Worm (Caenorhabditis elegans): ENCODE data around the gene Y53C12A.3.

The Y53C12A.3 gene

ce11 chrII:9667382-9667781 lies 38.7 kb downstream of the Y53C12A.3 start, which contains the start of gene ZK1320.11:
Gene ZK1320.11 (plus strand): TSS chrII:9667624.
- TF ChIP-seq ceh-22 (tag; optimal IDR thresholded peaks at IDR 0.05) (no peak), hlh-30 (tag; optimal IDR thresholded peaks at IDR 0.05; ENCODE audit: insufficient read depth) (no peak), sox-4 (tag; optimal IDR thresholded peaks at IDR 0.05) (no peak), hlh-8 (tag; optimal IDR thresholded peaks at IDR 0.05) (peak; percentile 43), nhr-232 (tag; optimal IDR thresholded peaks at IDR 0.05) (no peak), pag-3 (tag; optimal IDR thresholded peaks at IDR 0.05; ENCODE audit: borderline replicate concordance) (no peak)

ce11 chrII:9665577-9665976 lies 40.5 kb downstream of the Y53C12A.3 start, which contains the start of gene ZK1320.5:
Gene ZK1320.5 (minus strand): TSS chrII:9665677.
- TF ChIP-seq ets-4 (tag; optimal IDR thresholded peaks at IDR 0.05) (no peak), sdc-2 (tag; optimal IDR thresholded peaks at IDR 0.05) (no peak), npax-4 (tag; optimal IDR thresholded peaks at IDR 0.05) (no peak), unc-55 (GFP tag; optimal IDR thresholded peaks at IDR 0.05) (no peak), hlh-30 (tag; optimal IDR thresholded peaks at IDR 0.05; ENCODE audit: insufficient read depth) (no peak), F13H6.1 (tag; optimal IDR thresholded peaks at IDR 0.05) (no peak), ceh-34 (tag; optimal IDR thresholded peaks at IDR 0.05) (no peak), Y22D7AL.16 (tag; optimal IDR thresholded peaks at IDR 0.05) (no peak), C08G9.2 (tag; optimal IDR thresholded peaks at IDR 0.05) (no peak), ceh-19 (GFP tag; optimal IDR thresholded peaks at IDR 0.05) (no peak), pat-9 (tag; optimal IDR thresholded peaks at IDR 0.05) (no peak), elt-4 (tag; optimal IDR thresholded peaks at IDR 0.05) (no peak), fkh-6 (tag; optimal IDR thresholded peaks at IDR 0.05) (no peak), pha-2 (tag; optimal IDR thresholded peaks at IDR 0.05) (no peak), odd-2 (tag; optimal IDR thresholded peaks at IDR 0.05) (no peak)

ce11 chrII:9662797-9663196 lies 43.2 kb downstream of the Y53C12A.3 start, which contains the start of gene cyp-13A10:
Gene cyp-13A10 (minus strand): TSS chrII:9662884.
- TF ChIP-seq fkh-6 (tag; optimal IDR thresholded peaks at IDR 0.05) (no peak), hlh-30 (tag; optimal IDR thresholded peaks at IDR 0.05; ENCODE audit: insufficient read depth) (no peak), dmd-4 (tag; optimal IDR thresholded peaks at IDR 0.05; ENCODE audit: borderline replicate concordance) (no peak), syd-9 (tag; optimal IDR thresholded peaks at IDR 0.05) (no peak), unc-55 (GFP tag; optimal IDR thresholded peaks at IDR 0.05) (no peak)

- TF ChIP-seq K02D7.2 (tag; optimal IDR thresholded peaks at IDR 0.05) (no peak), ceh-19 (GFP tag; optimal IDR thresholded peaks at IDR 0.05) (no peak), unc-42 (tag; optimal IDR thresholded peaks at IDR 0.05) (no peak), nhr-11 (tag; optimal IDR thresholded peaks at IDR 0.05) (no peak), F13H6.1 (tag; optimal IDR thresholded peaks at IDR 0.05) (no peak), elt-4 (tag; optimal IDR thresholded peaks at IDR 0.05) (no peak), sdc-2 (tag; optimal IDR thresholded peaks at IDR 0.05) (no peak), ahr-1 (tag; optimal IDR thresholded peaks at IDR 0.05) (no peak), ama-1 (optimal IDR thresholded peaks at IDR 0.05) (no peak), ceh-2 (tag; optimal IDR thresholded peaks at IDR 0.05) (no peak), hlh-8 (tag; optimal IDR thresholded peaks at IDR 0.05) (no peak), ceh-34 (tag; optimal IDR thresholded peaks at IDR 0.05) (no peak), mec-3 (tag; optimal IDR thresholded peaks at IDR 0.05; ENCODE audit: borderline replicate concordance) (no peak), T23F11.4 (GFP tag; optimal IDR thresholded peaks at IDR 0.05) (no peak), pag-3 (tag; optimal IDR thresholded peaks at IDR 0.05; ENCODE audit: borderline replicate concordance) (no peak), fkh-10 (GFP tag; optimal IDR thresholded peaks at IDR 0.05) (no peak), C08G9.2 (tag; optimal IDR thresholded peaks at IDR 0.05) (no peak), ceh-6 (GFP tag; optimal IDR thresholded peaks at IDR 0.05) (no peak)
These were observed 43.9 kb downstream of the Y53C12A.3 start for ce11 chrII:9662160-9662559.

- TF ChIP-seq pat-9 (tag; optimal IDR thresholded peaks at IDR 0.05), result no peak
- no peak for TF ChIP-seq ceh-18 (tag; optimal IDR thresholded peaks at IDR 0.05)
These were observed 45.7 kb downstream of the Y53C12A.3 start, which contains the start of gene ZK1320.3 for ce11 chrII:9660379-9660778. Gene ZK1320.3 (minus strand): TSS chrII:9660419.

All from whole organism, late embryonic.